Fruit fly (Drosophila melanogaster) whole organism, embryonic: ENCODE results near the gene Dhod.

Source experiments
- Aef1 ChIP-seq: fragments of 200-800 bp; sonication (Bioruptor generic); IDR thresholded peaks from 3 replicates; pipeline ENCODE4 v1.3.6; 2022; ENCODE audit warnings: missing biosample characterization, missing genetic modification characterization
- Awh ChIP-seq: fragments of 200-800 bp; sonication (Bioruptor generic); IDR thresholded peaks from 2 replicates; pipeline ENCODE4, ENCODE4 v1.3.6; 2022; ENCODE audit warnings: missing biosample characterization, missing genetic modification characterization
- Blimp-1 ChIP-seq: fragments of 200-800 bp; sonication (Bioruptor generic); optimal IDR thresholded peaks from 3 replicates; lab custom pipeline; 2018; ENCODE audit warnings: missing biosample characterization, missing genetic modification characterization, mild to moderate bottlenecking, moderate library complexity, missing genetic modification reagents
- CG10209 ChIP-seq: fragments of 200-800 bp; sonication (Bioruptor generic); optimal IDR thresholded peaks from 3 replicates; lab custom pipeline; 2017; ENCODE audit warnings: missing biosample characterization, mild to moderate bottlenecking, missing genetic modification characterization, missing genetic modification reagents
- CG10274 ChIP-seq: fragments of 200-800 bp; sonication (Bioruptor generic); optimal IDR thresholded peaks from 3 replicates; lab custom pipeline; 2017; ENCODE audit warnings: missing biosample characterization, mild to moderate bottlenecking, missing genetic modification characterization
- CG11247 ChIP-seq: fragments of 200-800 bp; sonication (Bioruptor generic); IDR thresholded peaks from 2 replicates; pipeline ENCODE4 v1.3.6; 2022; ENCODE audit warnings: missing biosample characterization, missing genetic modification characterization
- CG11456 ChIP-seq: fragments of 200-800 bp; sonication (Bioruptor generic); IDR thresholded peaks from 3 replicates; pipeline ENCODE4 v1.3.6; 2022; ENCODE audit warnings: missing biosample characterization, missing genetic modification characterization
- CG12104 ChIP-seq: fragments of 200-800 bp; sonication (Bioruptor generic); optimal IDR thresholded peaks from 3 replicates; lab custom pipeline; 2016; ENCODE audit warnings: missing biosample characterization, missing genetic modification characterization
- CG1233 ChIP-seq: fragments of 200-800 bp; sonication (Bioruptor generic); optimal IDR thresholded peaks from 4 replicates; lab custom pipeline; 2018; ENCODE audit warnings: missing biosample characterization, mild to moderate bottlenecking, missing genetic modification characterization
- CG15011 ChIP-seq: fragments of 200-800 bp; sonication (Bioruptor generic); optimal IDR thresholded peaks from 3 replicates; lab custom pipeline; 2018; ENCODE audit warnings: missing biosample characterization, mild to moderate bottlenecking, missing genetic modification characterization
- CG1602 ChIP-seq: fragments of 200-800 bp; sonication (Bioruptor generic); optimal IDR thresholded peaks from 3 replicates; lab custom pipeline; 2016; ENCODE audit warnings: missing biosample characterization, missing genetic modification characterization
- CG1647 ChIP-seq: fragments of 200-800 bp; sonication (Bioruptor generic); optimal IDR thresholded peaks from 3 replicates; lab custom pipeline; 2016; ENCODE audit warnings: missing biosample characterization, missing genetic modification characterization
- CG17359 ChIP-seq: fragments of 200-800 bp; sonication (Bioruptor generic); optimal IDR thresholded peaks from 3 replicates; lab custom pipeline; 2018; ENCODE audit warnings: missing biosample characterization, mild to moderate bottlenecking, missing genetic modification characterization, moderate library complexity
- CG17829 ChIP-seq: fragments of 200-800 bp; optimal IDR thresholded peaks from 2 replicates; lab custom pipeline; 2019; ENCODE audit warnings: missing biosample characterization, mild to moderate bottlenecking, missing genetic modification characterization, moderate library complexity
- CG17912 ChIP-seq: fragments of 200-800 bp; sonication (Bioruptor generic); optimal IDR thresholded peaks from 2 replicates; lab custom pipeline; 2018; ENCODE audit warnings: missing biosample characterization, mild to moderate bottlenecking, missing genetic modification characterization
- CG18476 ChIP-seq: fragments of 200-800 bp; sonication (Bioruptor generic); optimal IDR thresholded peaks from 2 replicates; lab custom pipeline; 2016; ENCODE audit warnings: missing biosample characterization, mild to moderate bottlenecking, missing genetic modification characterization
- CG2129 ChIP-seq: fragments of 200-800 bp; sonication (Bioruptor generic); IDR thresholded peaks from 2 replicates; pipeline ENCODE4 v1.3.6; 2022; ENCODE audit warnings: missing biosample characterization, missing genetic modification characterization; ENCODE audit not compliant: partially characterized antibody
- CG32532 ChIP-seq: fragments of 200-800 bp; sonication (Bioruptor generic); IDR thresholded peaks from 2 replicates; pipeline ENCODE4 v1.3.6; 2022; ENCODE audit warnings: missing biosample characterization, missing genetic modification characterization
- CG3726 ChIP-seq: fragments of 200-800 bp; sonication (Bioruptor generic); IDR thresholded peaks from 3 replicates; pipeline ENCODE4, ENCODE4 v1.3.6; 2022; ENCODE audit warnings: missing biosample characterization, missing genetic modification characterization
- CG3995 ChIP-seq: fragments of 200-800 bp; sonication (Bioruptor generic); optimal IDR thresholded peaks from 3 replicates; lab custom pipeline; 2016; ENCODE audit warnings: missing biosample characterization, missing genetic modification characterization
- CG6272 ChIP-seq: fragments of 200-800 bp; sonication (Bioruptor generic); IDR thresholded peaks from 2 replicates; pipeline ENCODE4 v1.3.6; 2022; ENCODE audit warnings: missing biosample characterization, missing genetic modification characterization
- CG6765 ChIP-seq: fragments of 200-800 bp; sonication (Bioruptor generic); optimal IDR thresholded peaks from 3 replicates; lab custom pipeline; 2017; ENCODE audit warnings: missing biosample characterization, mild to moderate bottlenecking, missing genetic modification characterization
- CG7357 ChIP-seq: fragments of 200-800 bp; sonication (Bioruptor generic); IDR thresholded peaks from 3 replicates; pipeline ENCODE4 v1.3.6; 2022; ENCODE audit warnings: missing biosample characterization, missing genetic modification characterization
- CG7786 ChIP-seq: fragments of 200-800 bp; sonication (Bioruptor generic); optimal IDR thresholded peaks from 2 replicates; lab custom pipeline; 2016; ENCODE audit warnings: missing biosample characterization, missing genetic modification characterization
- CoRest ChIP-seq: fragments of 200-800 bp; sonication (Bioruptor generic); optimal IDR thresholded peaks from 3 replicates; lab custom pipeline; 2018; ENCODE audit warnings: missing biosample characterization, mild to moderate bottlenecking, missing genetic modification characterization, moderate library complexity
- D ChIP-seq, 2 experiments: fragments of 200-800 bp in 1 of 2; fragments of >200 bp in 1 of 2; sonication (Bioruptor generic) in 1 of 2; optimal IDR thresholded peaks; 2 replicates in 1 of 2; 3 replicates in 1 of 2; lab custom pipeline; 2017; ENCODE audit warnings: mild to moderate bottlenecking in 1 of 2, missing biosample characterization in 1 of 2, missing genetic modification characterization in 1 of 2, missing genetic modification reagents in 1 of 2
- Elba2 ChIP-seq: fragments of 200-800 bp; sonication (Bioruptor generic); optimal IDR thresholded peaks from 3 replicates; lab custom pipeline; 2016; ENCODE audit warnings: missing biosample characterization, missing genetic modification characterization
- HHEX ChIP-seq: fragments of 200-800 bp; sonication (Bioruptor generic); optimal IDR thresholded peaks from 3 replicates; lab custom pipeline; 2017; ENCODE audit warnings: missing biosample characterization, mild to moderate bottlenecking, missing genetic modification characterization, missing genetic modification reagents
- HLH54F ChIP-seq: fragments of 200-800 bp; sonication (Bioruptor generic); optimal IDR thresholded peaks from 3 replicates; lab custom pipeline; 2016; ENCODE audit warnings: missing biosample characterization, missing genetic modification characterization
- HLHmδ ChIP-seq: fragments of 200-800 bp; sonication (Bioruptor generic); optimal IDR thresholded peaks from 2 replicates; lab custom pipeline; 2018; ENCODE audit warnings: missing biosample characterization, mild to moderate bottlenecking, missing genetic modification characterization, moderate library complexity
- Hand ChIP-seq: fragments of 200-800 bp; sonication (Bioruptor generic); optimal IDR thresholded peaks from 2 replicates; lab custom pipeline; 2017; ENCODE audit warnings: mild to moderate bottlenecking, missing biosample characterization, missing genetic modification reagents, missing genetic modification characterization
- Hr39 ChIP-seq: fragments of >200 bp; optimal IDR thresholded peaks from 2 replicates; lab custom pipeline; 2017
- Mrtf ChIP-seq: fragments of 200-800 bp; sonication (Bioruptor generic); IDR thresholded peaks from 3 replicates; pipeline ENCODE4 v1.3.6; 2022; ENCODE audit warnings: missing biosample characterization, missing genetic modification characterization
- Trl ChIP-seq, 3 experiments: fragments of >200 bp in 2 of 3; fragments of 200-800 bp in 1 of 3; sonication (Bioruptor generic) in 1 of 3; optimal IDR thresholded peaks; 2 replicates in 1 of 3; 3 replicates in 2 of 3; lab custom pipeline; 2016 to 2017; ENCODE audit warnings: missing biosample characterization in 1 of 3, missing genetic modification characterization in 1 of 3
- abd-A ChIP-seq: fragments of 200-800 bp; sonication (Bioruptor generic); optimal IDR thresholded peaks from 3 replicates; lab custom pipeline; 2019; ENCODE audit warnings: missing biosample characterization, mild to moderate bottlenecking, missing genetic modification characterization, moderate library complexity
- az2 ChIP-seq: fragments of 200-800 bp; sonication (Bioruptor generic); optimal IDR thresholded peaks from 3 replicates; lab custom pipeline; 2016; ENCODE audit warnings: missing biosample characterization, missing genetic modification characterization
- cad ChIP-seq: fragments of >200 bp; optimal IDR thresholded peaks from 2 replicates; lab custom pipeline; 2017; ENCODE audit warnings: missing biosample characterization, missing genetic modification characterization
- cg ChIP-seq: fragments of 200-800 bp; sonication (Bioruptor generic); optimal IDR thresholded peaks from 3 replicates; lab custom pipeline; 2019; ENCODE audit warnings: missing biosample characterization, mild to moderate bottlenecking, missing genetic modification characterization, moderate library complexity
- crol ChIP-seq: fragments of 200-800 bp; sonication (Bioruptor generic); IDR thresholded peaks from 2 replicates; pipeline ENCODE4 v1.3.6; 2022; ENCODE audit warnings: missing biosample characterization, missing genetic modification characterization
- fru ChIP-seq: fragments of >200 bp; optimal IDR thresholded peaks from 2 replicates; lab custom pipeline; 2017
- gsb ChIP-seq: fragments of 200-800 bp; sonication (Bioruptor generic); IDR thresholded peaks from 2 replicates; pipeline ENCODE4 v1.3.6; 2022; ENCODE audit warnings: missing biosample characterization, missing genetic modification characterization
- mld ChIP-seq: fragments of 200-800 bp; sonication (Bioruptor generic); IDR thresholded peaks from 3 replicates; pipeline ENCODE4 v1.3.6; 2022; ENCODE audit warnings: missing biosample characterization, missing genetic modification characterization; ENCODE audit not compliant: partially characterized antibody
- org-1 ChIP-seq: fragments of 200-800 bp; sonication (Bioruptor generic); optimal IDR thresholded peaks from 2 replicates; lab custom pipeline; 2017; ENCODE audit warnings: missing biosample characterization, missing genetic modification characterization
- otp ChIP-seq: fragments of 200-800 bp; sonication (Bioruptor generic); IDR thresholded peaks from 3 replicates; pipeline ENCODE4, ENCODE4 v1.3.6; 2022; ENCODE audit warnings: missing biosample characterization, missing genetic modification characterization
- pnt ChIP-seq: fragments of 200-800 bp; sonication (Bioruptor generic); optimal IDR thresholded peaks from 3 replicates; lab custom pipeline; 2016; ENCODE audit warnings: missing biosample characterization, missing genetic modification characterization
- prd ChIP-seq, 3 experiments: fragments of >200 bp in 2 of 3; fragments of 200-800 bp in 1 of 3; sonication (Bioruptor generic) in 1 of 3; optimal IDR thresholded peaks in 2 of 3; IDR thresholded peaks in 1 of 3; 2 replicates in 2 of 3; 3 replicates in 1 of 3; pipeline versions ENCODE4 v1.3.6 to Lab custom; 2017 to 2022; ENCODE audit warnings: missing biosample characterization in 1 of 3, missing genetic modification characterization in 1 of 3
- sqz ChIP-seq: fragments of 200-800 bp; sonication (Bioruptor generic); optimal IDR thresholded peaks from 3 replicates; lab custom pipeline; 2018; ENCODE audit warnings: missing biosample characterization, mild to moderate bottlenecking, missing genetic modification characterization
- unpg ChIP-seq: fragments of 200-800 bp; sonication (Bioruptor generic); optimal IDR thresholded peaks from 3 replicates; lab custom pipeline; 2018; ENCODE audit warnings: missing biosample characterization, mild to moderate bottlenecking, missing genetic modification characterization, moderate library complexity
- zfh1 ChIP-seq: fragments of 200-800 bp; sonication (Bioruptor generic); IDR thresholded peaks from 3 replicates; pipeline ENCODE4 v1.3.6; 2022; ENCODE audit warnings: missing biosample characterization, missing genetic modification characterization

The Dhod gene

DNA sequence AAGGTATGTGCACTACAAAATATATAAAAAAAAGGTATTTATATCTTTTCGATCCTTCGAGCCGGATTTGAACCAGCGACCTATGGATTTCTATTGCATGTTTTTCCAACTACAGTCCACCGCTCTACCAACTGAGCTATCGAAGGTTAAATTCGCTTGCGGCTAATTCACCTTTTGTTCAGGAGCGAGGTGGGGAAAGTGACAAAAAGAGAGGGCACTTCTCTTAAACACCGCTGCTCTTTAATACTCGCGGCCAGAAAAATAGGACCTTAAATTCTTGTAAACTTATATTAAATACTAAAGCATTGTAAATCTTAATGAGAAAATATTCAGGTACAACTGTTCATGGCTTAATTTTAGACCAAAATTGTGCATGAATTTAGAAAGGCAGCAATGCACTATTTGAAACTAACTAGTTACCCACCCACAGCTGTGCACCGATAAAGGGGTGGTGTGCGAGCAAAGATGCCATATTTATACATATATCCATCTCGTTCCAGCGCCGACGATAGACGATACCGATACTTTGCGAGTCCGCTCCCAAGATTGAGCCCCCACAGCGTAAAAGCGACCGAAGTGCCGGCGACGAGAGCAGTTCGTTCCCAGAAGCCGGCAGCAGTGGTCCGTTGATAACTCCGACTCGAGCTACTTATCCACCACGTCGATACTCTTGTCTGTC is 16.5 kb upstream of the Dhod start (continued):
- TF ChIP-seq HLHmδ (GFP tag; lab: Kevin White, UChicago): peak; percentile 60
- peak; percentile 86 for TF ChIP-seq CG6272 (GFP tag; lab: Robert Waterston, UW)
- TF ChIP-seq zfh1 (GFP tag; lab: Robert Waterston, UW): peak; percentile 98
- TF ChIP-seq CG17829 (tag; lab: Kevin White, UChicago): peak; percentile 99
- TF ChIP-seq CG3726 (GFP tag; lab: Robert Waterston, UW): peak; percentile 93
- peak; percentile 96 for TF ChIP-seq CG12104 (GFP tag; lab: Kevin White, UChicago)
- peak; percentile 97 for TF ChIP-seq org-1 (GFP tag; lab: Kevin White, UChicago)
- TF ChIP-seq CG7357: peak; percentile 87
- TF ChIP-seq fru (lab: Kevin White, UChicago): no peak
- peak; percentile 97 for TF ChIP-seq HLH54F (GFP tag; lab: Kevin White, UChicago)
- TF ChIP-seq otp (GFP tag; lab: Robert Waterston, UW): peak; percentile 97
- TF ChIP-seq HHEX (GFP tag; lab: Kevin White, UChicago): peak; percentile 99
- TF ChIP-seq CG3995: peak; percentile 78
- TF ChIP-seq crol (GFP tag; lab: Robert Waterston, UW): peak; percentile 79
- TF ChIP-seq CG6765: peak; percentile 98
- TF ChIP-seq Hr39 (lab: Kevin White, UChicago): no peak
- TF ChIP-seq CG11456: peak; percentile 94
- peak; percentile 98 for TF ChIP-seq Hand
- TF ChIP-seq CoRest: peak; percentile 97
- TF ChIP-seq CG2129: 0 out of 2 replicates have a peak, but pooled peaks have one; percentile 48
- peak; percentile 97 for TF ChIP-seq CG1233
- TF ChIP-seq CG10274 (GFP tag; lab: Kevin White, UChicago): peak; percentile 89
- no peak for TF ChIP-seq D (optimal IDR thresholded peaks at IDR 0.05; lab: Kevin White, UChicago)
- peak; percentile 97 for TF ChIP-seq D (GFP tag; optimal IDR thresholded peaks at IDR 0.05; lab: Kevin White, UChicago)
- TF ChIP-seq CG15011 (GFP tag; lab: Kevin White, UChicago): peak; percentile 98
- peak; percentile 87 for TF ChIP-seq gsb
- TF ChIP-seq Elba2 (GFP tag; lab: Kevin White, UChicago): peak; percentile 65
- peak; percentile 86 for TF ChIP-seq abd-A (tag; lab: Kevin White, UChicago)
- TF ChIP-seq CG17912: peak; percentile 84
- no peak for TF ChIP-seq cg (GFP tag; lab: Kevin White, UChicago)
- peak; percentile 97 for TF ChIP-seq Blimp-1 (GFP tag; lab: Kevin White, UChicago)
- TF ChIP-seq CG1602 (GFP tag; lab: Kevin White, UChicago): peak; percentile 96
- TF ChIP-seq mld: peak; percentile 87
- TF ChIP-seq pnt (GFP tag; lab: Kevin White, UChicago): peak; percentile 95
- peak; percentile 93 for TF ChIP-seq Mrtf
- peak; percentile 95 for TF ChIP-seq sqz (GFP tag; lab: Kevin White, UChicago)
- TF ChIP-seq CG17359 (tag; lab: Kevin White, UChicago): peak; percentile 98
- peak; percentile 98 for TF ChIP-seq CG10209 (GFP tag; lab: Kevin White, UChicago)
- no peak for TF ChIP-seq cad (GFP tag; lab: Kevin White, UChicago)
- TF ChIP-seq Aef1: peak; percentile 91
- TF ChIP-seq unpg (GFP tag; lab: Kevin White, UChicago): peak; percentile 99
- peak; percentile 97 for TF ChIP-seq CG1647
- TF ChIP-seq CG11247: peak; percentile 93
- peak; percentile 97 for TF ChIP-seq CG7786 (GFP tag; lab: Kevin White, UChicago)
- TF ChIP-seq Awh: peak; percentile 98
- TF ChIP-seq CG18476 (GFP tag; lab: Kevin White, UChicago): peak; percentile 98
- peak; percentile 98 for TF ChIP-seq az2 (GFP tag; lab: Kevin White, UChicago)
- peak; percentile 78 to 85 for TF ChIP-seq Trl (optimal IDR thresholded peaks at IDR 0.05; lab: Kevin White, UChicago)
- peak; percentile 98 for TF ChIP-seq Trl (GFP tag; optimal IDR thresholded peaks at IDR 0.05; lab: Kevin White, UChicago)
- TF ChIP-seq CG32532 (GFP tag; lab: Robert Waterston, UW): peak; percentile 97
- TF ChIP-seq prd (optimal IDR thresholded peaks at IDR 0.05; lab: Kevin White, UChicago): no peak
- peak; percentile 97 for TF ChIP-seq prd (GFP tag; IDR thresholded peaks at IDR 0.05; lab: Robert Waterston, UW)
